Fruit fly (Drosophila melanogaster): ENCODE data around the gene CG10621.

DNA sequence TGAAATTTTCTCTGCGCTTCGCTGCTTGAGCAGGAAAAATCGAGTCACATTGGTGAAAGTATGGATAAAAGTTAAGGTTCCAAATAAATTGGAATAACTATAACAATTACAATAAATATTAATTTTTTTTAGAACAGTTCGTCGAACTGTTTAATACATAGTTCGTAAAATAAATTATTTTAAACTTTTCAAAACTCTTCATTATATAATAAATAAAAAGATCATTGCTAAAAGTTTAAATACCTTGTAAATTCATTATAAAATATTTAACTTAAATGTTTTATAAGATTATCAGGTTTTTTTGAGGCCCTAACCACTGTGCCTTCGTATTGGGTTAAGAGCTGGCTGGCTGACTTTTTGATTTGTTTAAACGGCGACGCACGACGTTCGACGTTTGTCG, 34.8 kb downstream of the CG10621 start:
- TF ChIP-seq CG8478 (optimal IDR thresholded peaks at IDR 0.05) (no peak), CTCF (optimal IDR thresholded peaks at IDR 0.05) (no peak)
